ENCODE assay signal across 1 fruit fly cellular context in the genomic region with DNA sequence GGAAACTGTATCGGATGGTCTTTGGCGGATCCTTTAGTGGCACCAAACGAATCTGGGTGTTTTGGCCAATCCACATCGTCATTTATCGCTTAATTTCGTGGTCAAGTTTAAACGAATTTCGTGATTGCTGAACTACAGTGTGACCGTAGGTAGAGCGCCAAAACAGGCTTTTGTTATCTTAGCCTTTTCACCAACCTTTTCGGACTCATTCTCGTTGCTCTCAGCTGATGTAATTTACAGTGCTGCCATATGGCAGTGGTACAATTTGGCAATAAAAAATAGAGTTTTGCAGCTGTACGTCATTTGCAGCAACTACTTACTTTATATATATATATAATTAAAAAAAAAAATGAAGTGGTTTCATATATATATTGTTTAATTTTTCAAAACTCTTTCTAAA.
TF ChIP-seq lines count a peak whose summit lies in the region.

Gene agt (minus strand): TSS at position 160 of the 400 bp plus-strand sequence.

TF ChIP-seq in whole organism, embryonic, 481 proteins besides CTCF, POLR2A, EP300 and RAD21 (continued from another document):
- TF ChIP-seq CG11398 (GFP tag; optimal IDR thresholded peaks at IDR 0.05; lab: Kevin White, UChicago) (no peak), CG33213 (GFP tag; optimal IDR thresholded peaks at IDR 0.05; lab: Kevin White, UChicago) (peak; percentile 26), CG14710 (tag; optimal IDR thresholded peaks at IDR 0.05; lab: Kevin White, UChicago) (peak; percentile 71), bowl (GFP tag; IDR thresholded peaks at IDR 0.05; lab: Robert Waterston, UW) (no peak), ind (GFP tag; optimal IDR thresholded peaks at IDR 0.05; lab: Kevin White, UChicago) (no peak), CG9215 (GFP tag; IDR thresholded peaks at IDR 0.05; lab: Robert Waterston, UW) (no peak), caup (GFP tag; optimal IDR thresholded peaks at IDR 0.05; lab: Kevin White, UChicago; ENCODE audit: severe bottlenecking) (no peak), CG11456 (GFP tag; IDR thresholded peaks at IDR 0.05; lab: Robert Waterston, UW) (no peak), CG8388 (GFP tag; optimal IDR thresholded peaks at IDR 0.05; lab: Kevin White, UChicago) (peak; percentile 48), stwl (tag; optimal IDR thresholded peaks at IDR 0.05; lab: Kevin White, UChicago) (peak; percentile 93), stc (GFP tag; IDR thresholded peaks at IDR 0.05; lab: Robert Waterston, UW) (no peak), CG17912 (GFP tag; optimal IDR thresholded peaks at IDR 0.05; lab: Kevin White, UChicago) (peak; percentile 5), CG7963 (GFP tag; IDR thresholded peaks at IDR 0.05; lab: Robert Waterston, UW; ENCODE audit: partially characterized antibody) (no peak), al (GFP tag; IDR thresholded peaks at IDR 0.05; lab: Robert Waterston, UW) (no peak), CG9609 (GFP tag; optimal IDR thresholded peaks at IDR 0.05; lab: Kevin White, UChicago) (no peak)
TF ChIP-seq in whole organism, embryonic: peak in this region for 82.
